Worm (Caenorhabditis elegans) whole organism, L4 larva: ENCODE measurements around the gene ttr-59.
A peak's percentile ranks its signal among the peaks of the same experiment; 100 is the strongest.

Experiments used
- D1046.2 ChIP-seq: fragments of 200-800 bp; sonication (Bioruptor generic); IDR thresholded peaks from 2 replicates; pipeline ENCODE4 v1.3.6; 2022; ENCODE audit warnings: missing genetic modification characterization, missing compliant biosample characterization
- F10B5.3 ChIP-seq: sonication (generic microtip); optimal IDR thresholded peaks from 2 replicates; lab custom pipeline; 2016; ENCODE audit warnings: mild to moderate bottlenecking, missing genetic modification characterization, missing compliant biosample characterization
- F49E8.2 ChIP-seq: sonication (generic microtip); optimal IDR thresholded peaks from 2 replicates; lab custom pipeline; 2016; ENCODE audit warnings: missing compliant biosample characterization, mild to moderate bottlenecking, missing genetic modification characterization, borderline replicate concordance
- T26A8.4 ChIP-seq: fragments of 200-800 bp; sonication (Bioruptor generic); IDR thresholded peaks from 2 replicates; pipeline ENCODE4 v1.3.6; 2022; ENCODE audit warnings: missing genetic modification characterization, missing compliant biosample characterization
- Y105C5A.15 ChIP-seq: fragments of 200-800 bp; sonication (Bioruptor generic); IDR thresholded peaks from 2 replicates; pipeline ENCODE4 v1.3.6; 2022; ENCODE audit warnings: missing genetic modification characterization, missing compliant biosample characterization
- Y75B8A.6 ChIP-seq: fragments of 200-800 bp; sonication (Bioruptor generic); IDR thresholded peaks from 2 replicates; pipeline ENCODE4 v1.3.6; 2022; ENCODE audit warnings: missing genetic modification reagents, missing genetic modification characterization, missing compliant biosample characterization
- ZK546.5 ChIP-seq, 2 experiments: sonication (generic microtip); optimal IDR thresholded peaks; 2 replicates each; lab custom pipeline; 2017; ENCODE audit warnings: missing biosample characterization in 2 of 2, missing genetic modification characterization in 2 of 2
- aha-1 ChIP-seq: fragments of 150-350 bp; peaks from one replicate; lab custom pipeline; 2014; ENCODE audit warnings: missing biosample characterization, missing genetic modification characterization
- arid-1 ChIP-seq: fragments of 200-800 bp; sonication (Bioruptor generic); conservative IDR thresholded peaks from 2 replicates; pipeline ENCODE4 v1.3.6; 2022; ENCODE audit warnings: missing genetic modification reagents, missing genetic modification characterization, missing compliant biosample characterization
- ceh-44 ChIP-seq: fragments of 200-800 bp; sonication (Bioruptor generic); IDR thresholded peaks from 2 replicates; pipeline ENCODE4 v1.3.6; 2022; ENCODE audit warnings: missing genetic modification reagents, missing genetic modification characterization, missing compliant biosample characterization
- ceh-62 ChIP-seq: sonication (generic microtip); optimal IDR thresholded peaks from 2 replicates; lab custom pipeline; 2017; ENCODE audit warnings: missing biosample characterization, missing genetic modification characterization
- ctbp-1 ChIP-seq: fragments of 200-800 bp; sonication (Bioruptor generic); IDR thresholded peaks from 2 replicates; pipeline ENCODE4 v1.3.6; 2022; ENCODE audit warnings: missing genetic modification reagents, missing genetic modification characterization, missing compliant biosample characterization
- daf-16 ChIP-seq, 3 experiments: sonication (generic microtip); optimal IDR thresholded peaks; 2 replicates each; lab custom pipeline; 2016 to 2017; ENCODE audit warnings: missing genetic modification characterization in 3 of 3, missing genetic modification reagents in 3 of 3, mild to moderate bottlenecking in 2 of 3, missing compliant biosample characterization in 2 of 3, missing biosample characterization in 1 of 3, moderate library complexity in 1 of 3
- daf-8 ChIP-seq: fragments of 200-800 bp; sonication (Bioruptor generic); IDR thresholded peaks from 2 replicates; pipeline ENCODE4 v1.3.6; 2022; ENCODE audit warnings: missing genetic modification characterization, missing compliant biosample characterization
- dve-1 ChIP-seq: sonication (generic microtip); optimal IDR thresholded peaks from 2 replicates; lab custom pipeline; 2017; ENCODE audit warnings: antibody characterized with exemption, mild to moderate bottlenecking, missing genetic modification characterization, missing compliant biosample characterization; ENCODE audit not compliant: insufficient read depth
- fos-1 ChIP-seq: fragments of 150-350 bp; optimal IDR thresholded peaks from 2 replicates; lab custom pipeline; 2014; ENCODE audit warnings: missing biosample characterization, missing genetic modification characterization
- gei-8 ChIP-seq: fragments of 200-800 bp; sonication (Bioruptor generic); optimal IDR thresholded peaks from 2 replicates; lab custom pipeline; 2018; ENCODE audit warnings: mild to moderate bottlenecking, missing genetic modification characterization, missing compliant biosample characterization
- hlh-11 ChIP-seq: fragments of 200-800 bp; sonication (Bioruptor generic); optimal IDR thresholded peaks from 2 replicates; lab custom pipeline; 2018; ENCODE audit warnings: mild to moderate bottlenecking, missing genetic modification characterization, missing compliant biosample characterization
- hlh-30 ChIP-seq: sonication (generic microtip); optimal IDR thresholded peaks from 2 replicates; lab custom pipeline; 2017; ENCODE audit warnings: antibody characterized with exemption, mild to moderate bottlenecking, missing genetic modification characterization, missing compliant biosample characterization; ENCODE audit not compliant: insufficient read depth
- lin-1 ChIP-seq: fragments of 200-800 bp; sonication (Bioruptor generic); IDR thresholded peaks from 2 replicates; pipeline ENCODE4 v1.3.6; 2022; ENCODE audit warnings: missing genetic modification reagents, missing genetic modification characterization, missing compliant biosample characterization
- lin-15B ChIP-seq: fragments of 150-350 bp; sonication (generic microtip); optimal IDR thresholded peaks from 3 replicates; lab custom pipeline; 2014; ENCODE audit warnings: missing biosample characterization, missing genetic modification characterization
- lin-38 ChIP-seq: fragments of 200-800 bp; sonication (Bioruptor generic); IDR thresholded peaks from 2 replicates; pipeline ENCODE4 v1.3.6; 2022; ENCODE audit warnings: missing genetic modification reagents, missing genetic modification characterization, missing compliant biosample characterization
- lin-39 ChIP-seq: fragments of 150-350 bp; optimal IDR thresholded peaks from 2 replicates; lab custom pipeline; 2014; ENCODE audit warnings: missing biosample characterization, missing genetic modification reagents, missing genetic modification characterization
- lir-3 ChIP-seq: sonication (generic microtip); optimal IDR thresholded peaks from 2 replicates; lab custom pipeline; 2016; ENCODE audit warnings: mild to moderate bottlenecking, missing genetic modification characterization, missing compliant biosample characterization
- madf-5 ChIP-seq, 2 experiments: fragments of 200-800 bp; sonication (Bioruptor generic); IDR thresholded peaks; 2 replicates each; pipeline ENCODE4 v1.3.6; 2022; ENCODE audit warnings: missing compliant biosample characterization in 2 of 2, missing genetic modification characterization in 2 of 2
- mdl-1 ChIP-seq, 2 experiments: fragments of 150-350 bp in 1 of 2; sonication (generic microtip) in 1 of 2; optimal IDR thresholded peaks; 2 replicates each; lab custom pipeline; 2014 to 2017; ENCODE audit warnings: missing biosample characterization in 2 of 2, missing genetic modification characterization in 2 of 2
- mdt-29 ChIP-seq: fragments of 200-800 bp; sonication (Bioruptor generic); IDR thresholded peaks from 2 replicates; pipeline ENCODE4 v1.3.6; 2022; ENCODE audit warnings: missing genetic modification reagents, missing genetic modification characterization, missing compliant biosample characterization
- mes-2 ChIP-seq: sonication (generic microtip); optimal IDR thresholded peaks from 2 replicates; lab custom pipeline; 2016; ENCODE audit warnings: missing genotype, mild to moderate bottlenecking, missing genetic modification characterization, missing compliant biosample characterization; ENCODE audit not compliant: poor library complexity, severe bottlenecking
- mxl-3 ChIP-seq: fragments of 200-800 bp; sonication (Bioruptor generic); optimal IDR thresholded peaks from 2 replicates; lab custom pipeline; 2018; ENCODE audit warnings: mild to moderate bottlenecking, missing genetic modification characterization, missing compliant biosample characterization
- nhr-10 ChIP-seq: fragments of 150-350 bp; optimal IDR thresholded peaks from 2 replicates; lab custom pipeline; 2014; ENCODE audit warnings: missing biosample characterization, missing genetic modification characterization
- nhr-25 ChIP-seq: sonication (generic microtip); optimal IDR thresholded peaks from 2 replicates; lab custom pipeline; 2017; ENCODE audit warnings: missing genetic modification characterization, mild to moderate bottlenecking, missing compliant biosample characterization, antibody characterized with exemption, moderate library complexity, borderline replicate concordance; ENCODE audit not compliant: insufficient read depth
- nhr-28 ChIP-seq: fragments of 150-350 bp; optimal IDR thresholded peaks from 2 replicates; lab custom pipeline; 2014; ENCODE audit warnings: missing biosample characterization, missing genetic modification characterization
- nhr-48 ChIP-seq: sonication (generic microtip); optimal IDR thresholded peaks from 2 replicates; lab custom pipeline; 2016; ENCODE audit warnings: mild to moderate bottlenecking, missing genetic modification characterization, missing compliant biosample characterization
- php-3 ChIP-seq: fragments of 200-800 bp; sonication (Bioruptor generic); IDR thresholded peaks from 2 replicates; pipeline ENCODE4 v1.3.6; 2022; ENCODE audit warnings: missing genetic modification reagents, missing genetic modification characterization, missing compliant biosample characterization
- pqm-1 ChIP-seq: sonication (generic microtip); optimal IDR thresholded peaks from 2 replicates; lab custom pipeline; 2017; ENCODE audit warnings: missing biosample characterization, missing genetic modification characterization
- saeg-2 ChIP-seq: fragments of 200-800 bp; sonication (Bioruptor generic); IDR thresholded peaks from 2 replicates; pipeline ENCODE4 v1.3.6; 2022; ENCODE audit warnings: missing genetic modification reagents, missing genetic modification characterization, missing compliant biosample characterization
- skn-1 ChIP-seq: fragments of 150-350 bp; optimal IDR thresholded peaks from 2 replicates; lab custom pipeline; 2014; ENCODE audit warnings: missing biosample characterization, missing genetic modification characterization
- snpc-4 ChIP-seq: fragments of 150-350 bp; optimal IDR thresholded peaks from 2 replicates; lab custom pipeline; 2014; ENCODE audit warnings: missing biosample characterization, missing genetic modification characterization
- tag-97 ChIP-seq: fragments of 200-800 bp; sonication (Bioruptor generic); IDR thresholded peaks from 2 replicates; pipeline ENCODE4 v1.3.6; 2022; ENCODE audit warnings: missing genetic modification characterization, missing compliant biosample characterization
- unc-130 ChIP-seq: sonication (generic microtip); optimal IDR thresholded peaks from 2 replicates; lab custom pipeline; 2016; ENCODE audit warnings: missing genetic modification reagents, missing genetic modification characterization, missing compliant biosample characterization
- unc-39 ChIP-seq: sonication (generic microtip); optimal IDR thresholded peaks from 2 replicates; lab custom pipeline; 2017; ENCODE audit warnings: missing biosample characterization, missing genetic modification characterization
- zag-1 ChIP-seq: fragments of 150-350 bp; optimal IDR thresholded peaks from 2 replicates; lab custom pipeline; 2014; ENCODE audit warnings: missing biosample characterization, missing genetic modification characterization
- zfp-3 ChIP-seq: fragments of 200-800 bp; sonication (Bioruptor generic); conservative IDR thresholded peaks from 2 replicates; pipeline ENCODE4 v1.3.6; 2022; ENCODE audit warnings: missing genetic modification reagents, missing genetic modification characterization, missing compliant biosample characterization
- zip-11 ChIP-seq: fragments of 200-800 bp; sonication (Bioruptor generic); IDR thresholded peaks from 2 replicates; pipeline ENCODE4 v1.3.6; 2022; ENCODE audit warnings: missing genetic modification characterization, missing compliant biosample characterization

ttr-59 gene

ce11 chrX:7340915-7341559 lies 11.4 kb downstream of the ttr-59 start, which contains the start of gene C07D8.6 (continued):
- no peak for TF ChIP-seq Y75B8A.6 (GFP tag; lab: Robert Waterston, UW)
- TF ChIP-seq nhr-28 = peak; percentile 95
- no peak for TF ChIP-seq snpc-4 (tag; lab: Kevin White, UChicago)
- TF ChIP-seq unc-39 = no peak
- no peak for TF ChIP-seq gei-8 (GFP tag; lab: Kevin White, UChicago)
- TF ChIP-seq lir-3 (tag; lab: Kevin White, UChicago) = no peak
- peak; percentile 82 for TF ChIP-seq mxl-3
- no peak for TF ChIP-seq lin-38 (GFP tag; lab: Robert Waterston, UW)
- TF ChIP-seq unc-130 (GFP tag; lab: Kevin White, UChicago) = no peak
- TF ChIP-seq ceh-44 (GFP tag; lab: Robert Waterston, UW) = no peak
- peak; percentile 77 for TF ChIP-seq lin-1 (GFP tag; lab: Robert Waterston, UW)
- peak; percentile 26 for TF ChIP-seq mes-2 (tag; lab: Kevin White, UChicago)
- no peak for TF ChIP-seq skn-1
- no peak for TF ChIP-seq mdt-29 (GFP tag; lab: Robert Waterston, UW)
- no peak for TF ChIP-seq fos-1
- no peak for TF ChIP-seq T26A8.4
- TF ChIP-seq zip-11 (GFP tag; lab: Robert Waterston, UW) = no peak
- 0 out of 2 replicates have a peak, but pooled peaks have one; percentile 33 for TF ChIP-seq saeg-2
- no peak for TF ChIP-seq arid-1 (GFP tag; lab: Robert Waterston, UW)
- TF ChIP-seq daf-8 (GFP tag; lab: Robert Waterston, UW) = no peak
- no peak for TF ChIP-seq ZK546.5 (tag; optimal IDR thresholded peaks at IDR 0.05; lab: Kevin White, UChicago)
- no peak for TF ChIP-seq ctbp-1 (GFP tag; lab: Robert Waterston, UW)
- TF ChIP-seq php-3 (GFP tag; lab: Robert Waterston, UW) = peak; percentile 58; the same call in 1 of the 2 replicates
- no peak for TF ChIP-seq madf-5 (GFP tag; IDR thresholded peaks at IDR 0.05; lab: Robert Waterston, UW)
- peak; percentile 83 for TF ChIP-seq nhr-48 (tag; lab: Kevin White, UChicago)
- TF ChIP-seq zag-1 = no peak
- TF ChIP-seq D1046.2 (GFP tag; lab: Robert Waterston, UW) = no peak
- no peak for TF ChIP-seq lin-15B (tag; lab: Kevin White, UChicago)
- TF ChIP-seq Y105C5A.15 = no peak
- TF ChIP-seq aha-1 (tag; lab: Kevin White, UChicago) = peak; percentile 96

ce11 chrX:7343218-7343617 lies 13.6 kb downstream of the ttr-59 start:
- TF ChIP-seq nhr-25 (no peak), daf-16 (GFP tag; optimal IDR thresholded peaks at IDR 0.05; lab: Kevin White, UChicago) (no peak), daf-16 (tag; optimal IDR thresholded peaks at IDR 0.05; lab: Kevin White, UChicago) (peak; percentile 90), hlh-11 (no peak), nhr-28 (peak; percentile 63), pqm-1 (tag; lab: Kevin White, UChicago) (peak; percentile 80), dve-1 (peak; percentile 2), skn-1 (no peak), F10B5.3 (no peak), zfp-3 (no peak), hlh-30 (tag; lab: Kevin White, UChicago) (peak; percentile 8), ceh-62 (tag; lab: Kevin White, UChicago) (no peak)

ce11 chrX:7343747-7344146 lies 14.1 kb downstream of the ttr-59 start, which contains the start of gene C07D8.5:
Gene C07D8.5 (plus strand): TSS chrX:7344047.
- no peak for TF ChIP-seq F49E8.2 (tag; lab: Kevin White, UChicago)
- no peak for TF ChIP-seq nhr-10 (tag; lab: Kevin White, UChicago)
- TF ChIP-seq lin-39 (tag; lab: Kevin White, UChicago) = no peak
- no peak for TF ChIP-seq mdt-29 (GFP tag; lab: Robert Waterston, UW)
- TF ChIP-seq tag-97 (GFP tag; lab: Robert Waterston, UW) = no peak
- TF ChIP-seq mdl-1 (tag; optimal IDR thresholded peaks at IDR 0.05; lab: Kevin White, UChicago) = no peak
- TF ChIP-seq mes-2 (tag; lab: Kevin White, UChicago) = no peak
